Worm (Caenorhabditis elegans) whole organism, mixed stage, embryonic: ENCODE measurements around the gene dhc-3.

Source experiments
- M03D4.4 ChIP-seq: sonication (generic microtip); optimal IDR thresholded peaks from 2 replicates; lab custom pipeline; 2017; ENCODE audit warnings: mild to moderate bottlenecking, missing genetic modification characterization, missing compliant biosample characterization
- bed-3 ChIP-seq: fragments of 200-800 bp; sonication (Bioruptor generic); optimal IDR thresholded peaks from 3 replicates; lab custom pipeline; 2018; ENCODE audit warnings: mild to moderate bottlenecking, missing genetic modification characterization, moderate library complexity, missing compliant biosample characterization
- blmp-1 ChIP-seq: fragments of 150-350 bp; optimal IDR thresholded peaks from 2 replicates; lab custom pipeline; 2014; ENCODE audit warnings: missing biosample characterization, missing genetic modification characterization
- ceh-39 ChIP-seq: fragments of 150-350 bp; optimal IDR thresholded peaks from 2 replicates; lab custom pipeline; 2014; ENCODE audit warnings: missing biosample characterization, missing genetic modification characterization
- ceh-43 ChIP-seq: fragments of 200-800 bp; sonication (Bioruptor generic); optimal IDR thresholded peaks from 2 replicates; lab custom pipeline; 2018; ENCODE audit warnings: mild to moderate bottlenecking, missing genetic modification characterization, moderate library complexity, missing compliant biosample characterization
- ceh-83 ChIP-seq: fragments of 200-800 bp; sonication (Bioruptor generic); optimal IDR thresholded peaks from 2 replicates; lab custom pipeline; 2018; ENCODE audit warnings: mild to moderate bottlenecking, missing genetic modification characterization, missing compliant biosample characterization
- ces-1 ChIP-seq: fragments of 150-350 bp; optimal IDR thresholded peaks from 2 replicates; lab custom pipeline; 2014; ENCODE audit warnings: missing biosample characterization, missing genetic modification reagents, missing genetic modification characterization
- drap-1 ChIP-seq: fragments of 200-800 bp; sonication (Bioruptor generic); optimal IDR thresholded peaks from 3 replicates; lab custom pipeline; 2018; ENCODE audit warnings: mild to moderate bottlenecking, missing genetic modification characterization, missing compliant biosample characterization
- elt-1 ChIP-seq: sonication (generic microtip); optimal IDR thresholded peaks from 2 replicates; lab custom pipeline; 2017; ENCODE audit warnings: missing genetic modification characterization, mild to moderate bottlenecking, missing compliant biosample characterization, antibody characterized with exemption, moderate library complexity, borderline replicate concordance; ENCODE audit not compliant: insufficient read depth
- elt-3 ChIP-seq: fragments of 150-350 bp; optimal IDR thresholded peaks from 2 replicates; lab custom pipeline; 2014; ENCODE audit warnings: missing biosample characterization, missing genetic modification characterization
- flh-1 ChIP-seq: fragments of 200-800 bp; sonication (Bioruptor generic); optimal IDR thresholded peaks from 2 replicates; lab custom pipeline; 2018; ENCODE audit warnings: mild to moderate bottlenecking, missing genetic modification characterization, moderate library complexity, missing compliant biosample characterization
- ham-2 ChIP-seq: fragments of 200-800 bp; sonication (Bioruptor generic); optimal IDR thresholded peaks from 2 replicates; lab custom pipeline; 2018; ENCODE audit warnings: mild to moderate bottlenecking, missing genetic modification characterization, missing compliant biosample characterization
- hlh-1 ChIP-seq: fragments of 150-350 bp; optimal IDR thresholded peaks from 2 replicates; lab custom pipeline; 2014; ENCODE audit warnings: missing biosample characterization, missing genetic modification reagents, missing genetic modification characterization
- lin-13 ChIP-seq: fragments of 150-350 bp; optimal IDR thresholded peaks from 2 replicates; lab custom pipeline; 2014; ENCODE audit warnings: missing biosample characterization, missing genetic modification characterization
- lin-32 ChIP-seq: fragments of 200-800 bp; sonication (Bioruptor generic); optimal IDR thresholded peaks from 2 replicates; lab custom pipeline; 2018; ENCODE audit warnings: mild to moderate bottlenecking, missing genetic modification characterization, missing compliant biosample characterization
- lsy-2 ChIP-seq: fragments of 150-350 bp; optimal IDR thresholded peaks from 2 replicates; lab custom pipeline; 2014; ENCODE audit warnings: missing biosample characterization, missing genetic modification characterization
- mab-5 ChIP-seq: fragments of 150-350 bp; optimal IDR thresholded peaks from 2 replicates; lab custom pipeline; 2014; ENCODE audit warnings: missing biosample characterization, missing genetic modification characterization
- mep-1 ChIP-seq: fragments of 150-350 bp; optimal IDR thresholded peaks from 2 replicates; lab custom pipeline; 2017; ENCODE audit warnings: missing biosample characterization, missing genetic modification reagents, missing genetic modification characterization, inconsistent platforms
- mls-2 ChIP-seq: sonication (generic microtip); optimal IDR thresholded peaks from 2 replicates; lab custom pipeline; 2016; ENCODE audit warnings: mild to moderate bottlenecking, missing genetic modification characterization, moderate library complexity, missing compliant biosample characterization
- nhr-12 ChIP-seq: fragments of 150-350 bp; optimal IDR thresholded peaks from 2 replicates; lab custom pipeline; 2014; ENCODE audit warnings: missing biosample characterization, missing genetic modification characterization
- nhr-237 ChIP-seq: fragments of 150-350 bp; optimal IDR thresholded peaks from 2 replicates; lab custom pipeline; 2014; ENCODE audit warnings: missing biosample characterization, missing genetic modification characterization
- nhr-28 ChIP-seq: fragments of 150-350 bp; optimal IDR thresholded peaks from 2 replicates; lab custom pipeline; 2014; ENCODE audit warnings: missing biosample characterization, missing genetic modification characterization
- nhr-76 ChIP-seq: sonication (generic microtip); optimal IDR thresholded peaks from 2 replicates; lab custom pipeline; 2017; ENCODE audit warnings: missing biosample characterization, missing genetic modification characterization
- pha-4 ChIP-seq: fragments of 150-350 bp; optimal IDR thresholded peaks from 2 replicates; lab custom pipeline; 2018; ENCODE audit warnings: missing biosample characterization, missing genetic modification reagents, missing genetic modification characterization
- snpc-4 ChIP-seq: fragments of 150-350 bp; optimal IDR thresholded peaks from 2 replicates; lab custom pipeline; 2014; ENCODE audit warnings: missing biosample characterization, missing genetic modification characterization
- tbx-8 ChIP-seq: fragments of 200-800 bp; sonication (Bioruptor generic); optimal IDR thresholded peaks from 2 replicates; lab custom pipeline; 2018; ENCODE audit warnings: mild to moderate bottlenecking, missing genetic modification characterization, moderate library complexity, missing compliant biosample characterization
- unc-120 ChIP-seq: sonication (generic microtip); optimal IDR thresholded peaks from 2 replicates; lab custom pipeline; 2017; ENCODE audit warnings: missing genetic modification characterization, missing compliant biosample characterization; ENCODE audit not compliant: poor library complexity, severe bottlenecking
- unc-39 ChIP-seq: fragments of 150-350 bp; optimal IDR thresholded peaks from 2 replicates; lab custom pipeline; 2014; ENCODE audit warnings: missing biosample characterization, missing genetic modification characterization
- unc-62 ChIP-seq: fragments of 150-350 bp; optimal IDR thresholded peaks from 2 replicates; lab custom pipeline; 2014; ENCODE audit warnings: missing biosample characterization, missing genetic modification reagents, missing genetic modification characterization
- zip-8 ChIP-seq: fragments of 150-350 bp; optimal IDR thresholded peaks from 2 replicates; lab custom pipeline; 2014; ENCODE audit warnings: missing biosample characterization, missing genetic modification characterization
- ztf-11 ChIP-seq: fragments of 150-350 bp; optimal IDR thresholded peaks from 2 replicates; lab custom pipeline; 2014; ENCODE audit warnings: missing biosample characterization, missing genetic modification characterization

dhc-3 gene

ce11 chrV:13154225-13154624 is 15.4 kb downstream of the dhc-3 start:
- no peak for TF ChIP-seq mls-2 (tag; lab: Kevin White, UChicago)
- TF ChIP-seq hlh-1 (tag; lab: Kevin White, UChicago), result peak; percentile 89
- TF ChIP-seq mab-5 (tag; lab: Kevin White, UChicago), result peak; percentile 40
- peak; percentile 97 for TF ChIP-seq unc-62 (GFP tag; lab: Kevin White, UChicago)
- no peak for TF ChIP-seq unc-39 (tag; lab: Kevin White, UChicago)

- TF ChIP-seq mls-2 (tag; lab: Kevin White, UChicago) (no peak), elt-1 (tag; lab: Kevin White, UChicago) (no peak), nhr-12 (tag; lab: Kevin White, UChicago) (no peak), unc-62 (GFP tag; lab: Kevin White, UChicago) (peak; percentile 57)
Measured at ce11 chrV:13157073-13157472, 18.3 kb downstream of the dhc-3 start.

- peak; percentile 4 for TF ChIP-seq unc-62 (GFP tag; lab: Kevin White, UChicago)
- no peak for TF ChIP-seq lsy-2
Measured at ce11 chrV:13161052-13161451, 22.3 kb downstream of the dhc-3 start.

- TF ChIP-seq drap-1 (GFP tag; lab: Kevin White, UChicago), result no peak
- TF ChIP-seq flh-1, result no peak
Measured at ce11 chrV:13162885-13163284, 24.1 kb downstream of the dhc-3 start.

ce11 chrV:13163841-13164240 is 25.1 kb downstream of the dhc-3 start:
- TF ChIP-seq unc-62 (GFP tag; lab: Kevin White, UChicago) (no peak), bed-3 (GFP tag; lab: Kevin White, UChicago) (no peak)

ce11 chrV:13165244-13165643 is 26.5 kb downstream of the dhc-3 start:
- TF ChIP-seq ces-1 (GFP tag; lab: Kevin White, UChicago), result peak; percentile 97
- no peak for TF ChIP-seq mep-1 (tag; lab: Kevin White, UChicago)

ce11 chrV:13166582-13166981 is 27.8 kb downstream of the dhc-3 start:
- TF ChIP-seq ces-1 (GFP tag; lab: Kevin White, UChicago) (no peak), ceh-83 (no peak)
- TF ChIP-seq, all 35 proteins: peak for 0

- peak; percentile 82 for TF ChIP-seq ces-1 (GFP tag; lab: Kevin White, UChicago)
- no peak for TF ChIP-seq blmp-1
Measured at ce11 chrV:13170497-13170896, 31.7 kb downstream of the dhc-3 start.

- TF ChIP-seq lsy-2 (no peak), blmp-1 (peak; percentile 20)
Measured at ce11 chrV:13173718-13174117, 34.9 kb downstream of the dhc-3 start.

- TF ChIP-seq hlh-1 (tag; lab: Kevin White, UChicago), result peak; percentile 47
- no peak for TF ChIP-seq nhr-28 (tag; lab: Kevin White, UChicago)
- TF ChIP-seq snpc-4 (tag; lab: Kevin White, UChicago), result no peak
- peak; percentile 61 for TF ChIP-seq ceh-43 (GFP tag; lab: Kevin White, UChicago)
- no peak for TF ChIP-seq zip-8 (tag; lab: Kevin White, UChicago)
- TF ChIP-seq lin-13 (tag; lab: Kevin White, UChicago), result peak; percentile 47
- TF ChIP-seq unc-39 (tag; lab: Kevin White, UChicago), result no peak
- TF ChIP-seq blmp-1, result no peak
- no peak for TF ChIP-seq nhr-76 (tag; lab: Kevin White, UChicago)
- TF ChIP-seq lin-32 (GFP tag; lab: Kevin White, UChicago), result no peak
- peak; percentile 85 for TF ChIP-seq mls-2 (tag; lab: Kevin White, UChicago)
- TF ChIP-seq elt-1 (tag; lab: Kevin White, UChicago), result peak; percentile 40
- no peak for TF ChIP-seq ces-1 (GFP tag; lab: Kevin White, UChicago)
- TF ChIP-seq elt-3, result no peak
- no peak for TF ChIP-seq ceh-39 (tag; lab: Kevin White, UChicago)
- peak; percentile 57 for TF ChIP-seq pha-4
- TF ChIP-seq nhr-237 (tag; lab: Kevin White, UChicago), result peak; percentile 2
- TF ChIP-seq tbx-8 (GFP tag; lab: Kevin White, UChicago), result no peak
- TF ChIP-seq flh-1, result no peak
- peak; percentile 42 for TF ChIP-seq bed-3 (GFP tag; lab: Kevin White, UChicago)
- peak; percentile 67 for TF ChIP-seq M03D4.4 (tag; lab: Kevin White, UChicago)
- TF ChIP-seq ham-2 (GFP tag; lab: Kevin White, UChicago), result peak; percentile 39
- peak; percentile 43 for TF ChIP-seq unc-120 (tag; lab: Kevin White, UChicago)
- peak; percentile 27 for TF ChIP-seq ztf-11 (tag; lab: Kevin White, UChicago)
Measured at ce11 chrV:13176117-13176753, 37.5 kb downstream of the dhc-3 start, which contains the start of gene him-17. TSS of gene him-17 (plus strand) at chrV:13176711.
